Fruit fly (Drosophila melanogaster) whole organism: Measurements from ENCODE around the gene CG42709.

ENCODE experiments used
- CG8478 ChIP-seq: fragments of >200 bp; optimal IDR thresholded peaks from 2 replicates; lab custom pipeline; 2018; ENCODE audit warnings: inconsistent platforms
- Dll ChIP-seq: fragments of >200 bp; optimal IDR thresholded peaks from 2 replicates; lab custom pipeline; 2017
- EcR ChIP-seq, 2 experiments: fragments of >200 bp; optimal IDR thresholded peaks; 2 replicates each; lab custom pipeline; 2017; ENCODE audit warnings: missing biosample characterization in 2 of 2, missing genetic modification characterization in 2 of 2, missing genetic modification reagents in 2 of 2
- pan ChIP-seq: fragments of >200 bp; optimal IDR thresholded peaks from 2 replicates; lab custom pipeline; 2017
- psq ChIP-seq: fragments of >200 bp; optimal IDR thresholded peaks from 2 replicates; lab custom pipeline; 2017
- usp ChIP-seq: fragments of >200 bp; optimal IDR thresholded peaks from 2 replicates; lab custom pipeline; 2017; ENCODE audit warnings: missing biosample characterization, missing genetic modification characterization, mixed read lengths

The CG42709 gene

DNA sequence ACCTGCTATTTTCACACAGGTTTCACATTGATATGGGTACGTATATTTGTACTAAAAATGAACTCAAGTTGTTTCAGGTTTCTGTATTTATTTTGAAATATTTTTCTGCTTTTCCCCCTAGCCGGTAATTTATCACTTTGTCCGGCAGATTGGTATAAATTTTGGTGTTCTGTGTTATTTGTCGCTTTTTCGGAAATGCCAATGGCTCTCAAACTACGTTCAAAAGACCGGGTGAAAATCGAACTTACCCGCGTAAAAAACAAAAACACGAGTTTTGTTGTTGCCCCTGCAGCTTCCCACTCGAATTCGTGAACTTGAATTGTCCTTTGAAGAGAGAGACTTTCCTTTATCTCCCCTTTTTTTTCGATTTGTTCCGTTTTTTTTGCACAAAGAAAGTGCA lies 52.5 kb downstream of the CG42709 start:
- TF ChIP-seq usp (no peak), pan (lab: Kevin White, UChicago) (no peak), psq (lab: Kevin White, UChicago) (no peak), Dll (lab: Kevin White, UChicago) (no peak), EcR (GFP tag; optimal IDR thresholded peaks at IDR 0.05; lab: Kevin White, UChicago) (no peak), CG8478 (lab: Kevin White, UChicago) (no peak)

DNA sequence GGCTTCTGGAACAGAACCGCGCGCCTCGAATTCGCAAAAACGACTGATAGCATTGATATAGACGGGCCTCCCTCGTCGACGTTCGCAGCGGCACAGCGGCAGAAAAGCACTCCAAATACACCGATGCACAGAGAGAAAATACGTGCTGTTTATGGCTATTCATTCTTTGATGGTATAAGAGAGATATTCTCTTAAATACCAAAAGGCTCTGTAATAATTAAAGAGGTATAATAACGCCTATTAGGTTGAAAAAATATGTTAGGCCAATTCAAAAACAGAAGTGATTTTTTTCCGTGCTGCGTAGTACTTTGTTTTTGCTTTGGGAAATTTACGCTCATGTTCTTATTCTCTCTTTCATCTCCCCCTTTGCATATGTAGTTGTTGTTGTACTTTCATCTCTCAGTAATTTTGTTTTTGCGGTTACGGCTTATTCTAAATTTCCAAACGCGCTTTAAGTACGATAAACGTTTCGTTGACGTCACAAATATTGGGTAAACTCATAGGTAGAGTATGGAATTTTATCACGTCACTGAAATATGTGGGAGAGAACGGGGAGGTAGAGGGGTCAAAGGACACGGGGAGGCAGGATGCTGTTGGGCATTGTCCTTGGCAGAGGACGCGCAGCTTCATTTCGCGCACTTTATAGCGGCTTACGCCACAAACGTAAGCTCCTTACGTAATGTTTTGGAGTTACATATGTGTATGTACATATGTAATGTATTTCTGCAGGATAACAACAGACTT lies 53.2 kb downstream of the CG42709 start, which contains the start of gene nebu:
nebu (minus strand) TSS at position 51 of the 744 bp plus-strand sequence.
- TF ChIP-seq pan (lab: Kevin White, UChicago) (no peak), usp (no peak), EcR (GFP tag; optimal IDR thresholded peaks at IDR 0.05; lab: Kevin White, UChicago) (no peak), Dll (lab: Kevin White, UChicago) (no peak), psq (lab: Kevin White, UChicago) (no peak)
